Fruit fly (Drosophila melanogaster) whole organism, pupa: Measurements from ENCODE around the gene raskol.

Experiments
- CG10348 ChIP-seq: fragments of 200-800 bp; sonication (Bioruptor generic); IDR thresholded peaks from 2 replicates; pipeline ENCODE4 v1.3.6; 2022; ENCODE audit warnings: missing biosample characterization, missing genetic modification characterization
- CG13204 ChIP-seq: fragments of 200-800 bp; sonication (Bioruptor generic); optimal IDR thresholded peaks from 2 replicates; lab custom pipeline; 2018; ENCODE audit warnings: missing biosample characterization, mild to moderate bottlenecking, missing genetic modification characterization, moderate library complexity
- CG32121 ChIP-seq: fragments of 200-800 bp; sonication (Bioruptor generic); IDR thresholded peaks from 2 replicates; pipeline ENCODE4 v1.3.6; 2022; ENCODE audit warnings: missing biosample characterization, missing genetic modification characterization
- D1 ChIP-seq: fragments of 200-800 bp; sonication (Bioruptor generic); optimal IDR thresholded peaks from 2 replicates; lab custom pipeline; 2018; ENCODE audit warnings: missing biosample characterization, mild to moderate bottlenecking, missing genetic modification characterization, moderate library complexity
- EcR ChIP-seq: fragments of 200-800 bp; sonication (Bioruptor generic); optimal IDR thresholded peaks from 3 replicates; lab custom pipeline; 2019; ENCODE audit warnings: missing biosample characterization, missing genetic modification characterization, mild to moderate bottlenecking, moderate library complexity, missing genetic modification reagents
- gl ChIP-seq: fragments of 200-800 bp; sonication (Bioruptor generic); optimal IDR thresholded peaks from 2 replicates; lab custom pipeline; 2018; ENCODE audit warnings: missing biosample characterization, mild to moderate bottlenecking, missing genetic modification characterization

DNA sequence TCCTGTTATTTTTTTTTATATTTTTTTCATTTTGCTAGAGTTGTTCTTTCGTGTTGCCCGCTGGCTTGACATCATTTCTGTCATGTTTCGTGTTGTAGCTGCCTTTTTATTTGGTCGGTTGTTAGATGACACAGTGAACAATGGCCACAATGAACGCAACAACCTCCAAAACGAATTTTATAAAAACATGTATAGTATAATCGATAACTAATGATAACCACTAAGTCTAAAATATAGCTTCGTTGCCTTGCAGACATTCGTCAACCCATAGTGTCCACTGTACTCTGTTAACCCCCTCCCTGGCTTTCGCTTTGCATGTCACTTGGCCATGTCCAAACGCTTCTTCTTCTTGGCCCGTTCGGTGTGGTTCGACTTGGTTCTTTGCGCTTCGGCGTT lies 3.8 kb downstream of the raskol start:
- TF ChIP-seq CG10348 (GFP tag; lab: Robert Waterston, UW) = peak; percentile 49; the same call in 1 of the 2 replicates
- TF ChIP-seq CG13204 (GFP tag; lab: Kevin White, UChicago) = no peak
- TF ChIP-seq CG32121 (GFP tag; lab: Robert Waterston, UW) = peak; percentile 84
- TF ChIP-seq EcR = no peak
- TF ChIP-seq D1 = no peak
- no peak for TF ChIP-seq gl (tag; lab: Kevin White, UChicago)
